Worm (Caenorhabditis elegans) whole organism, mixed stage, embryonic: ENCODE data around the gene swan-2.

Experiments
- M03D4.4 ChIP-seq: sonication (generic microtip); optimal IDR thresholded peaks from 2 replicates; lab custom pipeline; 2017; ENCODE audit warnings: mild to moderate bottlenecking, missing genetic modification characterization, missing compliant biosample characterization
- bed-3 ChIP-seq: fragments of 200-800 bp; sonication (Bioruptor generic); optimal IDR thresholded peaks from 3 replicates; lab custom pipeline; 2018; ENCODE audit warnings: mild to moderate bottlenecking, missing genetic modification characterization, moderate library complexity, missing compliant biosample characterization
- blmp-1 ChIP-seq: fragments of 150-350 bp; optimal IDR thresholded peaks from 2 replicates; lab custom pipeline; 2014; ENCODE audit warnings: missing biosample characterization, missing genetic modification characterization
- ceh-39 ChIP-seq: fragments of 150-350 bp; optimal IDR thresholded peaks from 2 replicates; lab custom pipeline; 2014; ENCODE audit warnings: missing biosample characterization, missing genetic modification characterization
- ceh-43 ChIP-seq: fragments of 200-800 bp; sonication (Bioruptor generic); optimal IDR thresholded peaks from 2 replicates; lab custom pipeline; 2018; ENCODE audit warnings: mild to moderate bottlenecking, missing genetic modification characterization, moderate library complexity, missing compliant biosample characterization
- ceh-83 ChIP-seq: fragments of 200-800 bp; sonication (Bioruptor generic); optimal IDR thresholded peaks from 2 replicates; lab custom pipeline; 2018; ENCODE audit warnings: mild to moderate bottlenecking, missing genetic modification characterization, missing compliant biosample characterization
- ces-1 ChIP-seq: fragments of 150-350 bp; optimal IDR thresholded peaks from 2 replicates; lab custom pipeline; 2014; ENCODE audit warnings: missing biosample characterization, missing genetic modification reagents, missing genetic modification characterization
- cnd-1 ChIP-seq: fragments of 200-800 bp; sonication (Bioruptor generic); optimal IDR thresholded peaks from 2 replicates; lab custom pipeline; 2018; ENCODE audit warnings: mild to moderate bottlenecking, missing genetic modification characterization, missing compliant biosample characterization
- drap-1 ChIP-seq: fragments of 200-800 bp; sonication (Bioruptor generic); optimal IDR thresholded peaks from 3 replicates; lab custom pipeline; 2018; ENCODE audit warnings: mild to moderate bottlenecking, missing genetic modification characterization, missing compliant biosample characterization
- elt-1 ChIP-seq: sonication (generic microtip); optimal IDR thresholded peaks from 2 replicates; lab custom pipeline; 2017; ENCODE audit warnings: missing genetic modification characterization, mild to moderate bottlenecking, missing compliant biosample characterization, antibody characterized with exemption, moderate library complexity, borderline replicate concordance; ENCODE audit not compliant: insufficient read depth
- elt-3 ChIP-seq: fragments of 150-350 bp; optimal IDR thresholded peaks from 2 replicates; lab custom pipeline; 2014; ENCODE audit warnings: missing biosample characterization, missing genetic modification characterization
- flh-1 ChIP-seq: fragments of 200-800 bp; sonication (Bioruptor generic); optimal IDR thresholded peaks from 2 replicates; lab custom pipeline; 2018; ENCODE audit warnings: mild to moderate bottlenecking, missing genetic modification characterization, moderate library complexity, missing compliant biosample characterization
- ham-2 ChIP-seq: fragments of 200-800 bp; sonication (Bioruptor generic); optimal IDR thresholded peaks from 2 replicates; lab custom pipeline; 2018; ENCODE audit warnings: mild to moderate bottlenecking, missing genetic modification characterization, missing compliant biosample characterization
- hlh-1 ChIP-seq: fragments of 150-350 bp; optimal IDR thresholded peaks from 2 replicates; lab custom pipeline; 2014; ENCODE audit warnings: missing biosample characterization, missing genetic modification reagents, missing genetic modification characterization
- lin-13 ChIP-seq: fragments of 150-350 bp; optimal IDR thresholded peaks from 2 replicates; lab custom pipeline; 2014; ENCODE audit warnings: missing biosample characterization, missing genetic modification characterization
- lin-32 ChIP-seq: fragments of 200-800 bp; sonication (Bioruptor generic); optimal IDR thresholded peaks from 2 replicates; lab custom pipeline; 2018; ENCODE audit warnings: mild to moderate bottlenecking, missing genetic modification characterization, missing compliant biosample characterization
- lsy-2 ChIP-seq: fragments of 150-350 bp; optimal IDR thresholded peaks from 2 replicates; lab custom pipeline; 2014; ENCODE audit warnings: missing biosample characterization, missing genetic modification characterization
- mab-5 ChIP-seq: fragments of 150-350 bp; optimal IDR thresholded peaks from 2 replicates; lab custom pipeline; 2014; ENCODE audit warnings: missing biosample characterization, missing genetic modification characterization
- mep-1 ChIP-seq: fragments of 150-350 bp; optimal IDR thresholded peaks from 2 replicates; lab custom pipeline; 2017; ENCODE audit warnings: missing biosample characterization, missing genetic modification reagents, missing genetic modification characterization, inconsistent platforms
- mls-2 ChIP-seq: sonication (generic microtip); optimal IDR thresholded peaks from 2 replicates; lab custom pipeline; 2016; ENCODE audit warnings: mild to moderate bottlenecking, missing genetic modification characterization, moderate library complexity, missing compliant biosample characterization
- nhr-12 ChIP-seq: fragments of 150-350 bp; optimal IDR thresholded peaks from 2 replicates; lab custom pipeline; 2014; ENCODE audit warnings: missing biosample characterization, missing genetic modification characterization
- nhr-2 ChIP-seq: fragments of 150-350 bp; optimal IDR thresholded peaks from 2 replicates; lab custom pipeline; 2014; ENCODE audit warnings: missing biosample characterization, missing genetic modification characterization
- nhr-237 ChIP-seq: fragments of 150-350 bp; optimal IDR thresholded peaks from 2 replicates; lab custom pipeline; 2014; ENCODE audit warnings: missing biosample characterization, missing genetic modification characterization
- nhr-28 ChIP-seq: fragments of 150-350 bp; optimal IDR thresholded peaks from 2 replicates; lab custom pipeline; 2014; ENCODE audit warnings: missing biosample characterization, missing genetic modification characterization
- nhr-76 ChIP-seq: sonication (generic microtip); optimal IDR thresholded peaks from 2 replicates; lab custom pipeline; 2017; ENCODE audit warnings: missing biosample characterization, missing genetic modification characterization
- pha-4 ChIP-seq: fragments of 150-350 bp; optimal IDR thresholded peaks from 2 replicates; lab custom pipeline; 2018; ENCODE audit warnings: missing biosample characterization, missing genetic modification reagents, missing genetic modification characterization
- sem-2 ChIP-seq: fragments of 200-800 bp; sonication (Bioruptor generic); optimal IDR thresholded peaks from 2 replicates; lab custom pipeline; 2018; ENCODE audit warnings: mild to moderate bottlenecking, missing genetic modification characterization, missing compliant biosample characterization
- snpc-4 ChIP-seq: fragments of 150-350 bp; optimal IDR thresholded peaks from 2 replicates; lab custom pipeline; 2014; ENCODE audit warnings: missing biosample characterization, missing genetic modification characterization
- sptf-1 ChIP-seq: sonication (generic microtip); optimal IDR thresholded peaks from 2 replicates; lab custom pipeline; 2017; ENCODE audit warnings: mild to moderate bottlenecking, missing genetic modification characterization, moderate library complexity, missing compliant biosample characterization
- tbx-8 ChIP-seq: fragments of 200-800 bp; sonication (Bioruptor generic); optimal IDR thresholded peaks from 2 replicates; lab custom pipeline; 2018; ENCODE audit warnings: mild to moderate bottlenecking, missing genetic modification characterization, moderate library complexity, missing compliant biosample characterization
- unc-120 ChIP-seq: sonication (generic microtip); optimal IDR thresholded peaks from 2 replicates; lab custom pipeline; 2017; ENCODE audit warnings: missing genetic modification characterization, missing compliant biosample characterization; ENCODE audit not compliant: poor library complexity, severe bottlenecking
- unc-39 ChIP-seq: fragments of 150-350 bp; optimal IDR thresholded peaks from 2 replicates; lab custom pipeline; 2014; ENCODE audit warnings: missing biosample characterization, missing genetic modification characterization
- unc-62 ChIP-seq: fragments of 150-350 bp; optimal IDR thresholded peaks from 2 replicates; lab custom pipeline; 2014; ENCODE audit warnings: missing biosample characterization, missing genetic modification reagents, missing genetic modification characterization
- zip-8 ChIP-seq: fragments of 150-350 bp; optimal IDR thresholded peaks from 2 replicates; lab custom pipeline; 2014; ENCODE audit warnings: missing biosample characterization, missing genetic modification characterization
- ztf-11 ChIP-seq: fragments of 150-350 bp; optimal IDR thresholded peaks from 2 replicates; lab custom pipeline; 2014; ENCODE audit warnings: missing biosample characterization, missing genetic modification characterization

The swan-2 gene

DNA sequence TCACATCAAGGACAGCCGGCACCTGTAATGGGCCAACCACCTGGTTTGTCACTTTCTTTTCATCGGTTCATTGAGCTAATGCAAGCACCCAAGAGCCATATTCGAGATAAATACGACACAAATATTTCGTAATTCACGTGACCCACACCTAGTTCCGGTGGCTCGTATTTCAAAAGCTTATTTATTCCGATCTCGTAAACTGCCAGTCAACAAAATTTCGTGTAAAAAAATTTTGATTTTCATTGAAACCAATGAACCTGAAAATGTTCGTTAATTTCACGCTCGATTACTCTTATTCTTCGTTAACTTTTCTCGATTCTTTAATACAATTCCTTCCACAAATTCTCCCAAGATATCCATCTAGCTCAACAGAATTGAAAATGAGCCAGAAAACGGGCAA, 14.0 kb downstream of the swan-2 start:
- TF ChIP-seq pha-4 (tag; lab: Kevin White, UChicago) (no peak), nhr-2 (no peak), elt-1 (tag; lab: Kevin White, UChicago) (no peak), unc-62 (GFP tag; lab: Kevin White, UChicago) (no peak), zip-8 (tag; lab: Kevin White, UChicago) (no peak), ceh-39 (no peak), ham-2 (GFP tag; lab: Kevin White, UChicago) (no peak), nhr-237 (no peak)

DNA sequence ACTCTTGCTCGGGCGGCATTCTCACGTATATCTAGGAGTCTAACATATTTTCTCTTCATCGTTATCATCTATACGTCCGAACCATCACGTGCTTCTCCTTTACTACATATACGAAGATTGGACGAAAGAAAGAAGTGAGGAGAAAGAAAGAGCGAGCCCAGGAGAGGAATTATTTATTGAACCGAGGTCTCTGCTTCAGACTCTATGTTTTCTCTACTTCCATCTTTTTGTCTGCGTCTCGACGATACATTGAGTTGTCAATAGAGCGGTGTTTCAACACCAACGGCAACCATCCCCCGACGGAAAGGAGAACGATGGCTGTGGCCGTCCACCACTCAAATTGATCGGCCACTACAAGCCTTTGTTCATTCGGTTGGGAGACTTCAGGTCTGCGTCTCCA, 14.7 kb downstream of the swan-2 start:
- no peak for TF ChIP-seq nhr-28 (tag; lab: Kevin White, UChicago)
- no peak for TF ChIP-seq nhr-12 (tag; lab: Kevin White, UChicago)
- no peak for TF ChIP-seq bed-3
- TF ChIP-seq sptf-1 (tag; lab: Kevin White, UChicago) = peak; percentile 38
- no peak for TF ChIP-seq ham-2 (GFP tag; lab: Kevin White, UChicago)
- no peak for TF ChIP-seq mab-5
- TF ChIP-seq sem-2 = no peak
- no peak for TF ChIP-seq ztf-11 (tag; lab: Kevin White, UChicago)
- no peak for TF ChIP-seq zip-8 (tag; lab: Kevin White, UChicago)
- TF ChIP-seq unc-62 (GFP tag; lab: Kevin White, UChicago) = peak; percentile 94
- TF ChIP-seq M03D4.4 (tag; lab: Kevin White, UChicago) = no peak
- peak; percentile 36 for TF ChIP-seq ceh-39
- TF ChIP-seq drap-1 (GFP tag; lab: Kevin White, UChicago) = peak; percentile 43
- TF ChIP-seq elt-3 = no peak
- TF ChIP-seq ceh-83 (GFP tag; lab: Kevin White, UChicago) = no peak
- no peak for TF ChIP-seq snpc-4 (tag; lab: Kevin White, UChicago)
- peak; percentile 75 for TF ChIP-seq lsy-2 (tag; lab: Kevin White, UChicago)
- no peak for TF ChIP-seq tbx-8 (GFP tag; lab: Kevin White, UChicago)
- peak; percentile 81 for TF ChIP-seq mep-1 (tag; lab: Kevin White, UChicago)
- no peak for TF ChIP-seq unc-39 (tag; lab: Kevin White, UChicago)
- peak; percentile 91 for TF ChIP-seq unc-120 (tag; lab: Kevin White, UChicago)
- TF ChIP-seq lin-13 (tag; lab: Kevin White, UChicago) = peak; percentile 78
- TF ChIP-seq pha-4 (tag; lab: Kevin White, UChicago) = peak; percentile 97
- TF ChIP-seq mls-2 (tag; lab: Kevin White, UChicago) = peak; percentile 85
- peak; percentile 59 for TF ChIP-seq ces-1
- no peak for TF ChIP-seq lin-32 (GFP tag; lab: Kevin White, UChicago)
- TF ChIP-seq nhr-237 = peak; percentile 82
- TF ChIP-seq nhr-76 (tag; lab: Kevin White, UChicago) = no peak
- TF ChIP-seq flh-1 = no peak
- TF ChIP-seq blmp-1 (tag; lab: Kevin White, UChicago) = no peak
- TF ChIP-seq cnd-1 = peak; percentile 9
- TF ChIP-seq hlh-1 (tag; lab: Kevin White, UChicago) = peak; percentile 47
- peak; percentile 93 for TF ChIP-seq nhr-2
- TF ChIP-seq ceh-43 (GFP tag; lab: Kevin White, UChicago) = peak; percentile 24
- no peak for TF ChIP-seq elt-1 (tag; lab: Kevin White, UChicago)
- TF ChIP-seq, all 35 proteins: peak for 16

DNA sequence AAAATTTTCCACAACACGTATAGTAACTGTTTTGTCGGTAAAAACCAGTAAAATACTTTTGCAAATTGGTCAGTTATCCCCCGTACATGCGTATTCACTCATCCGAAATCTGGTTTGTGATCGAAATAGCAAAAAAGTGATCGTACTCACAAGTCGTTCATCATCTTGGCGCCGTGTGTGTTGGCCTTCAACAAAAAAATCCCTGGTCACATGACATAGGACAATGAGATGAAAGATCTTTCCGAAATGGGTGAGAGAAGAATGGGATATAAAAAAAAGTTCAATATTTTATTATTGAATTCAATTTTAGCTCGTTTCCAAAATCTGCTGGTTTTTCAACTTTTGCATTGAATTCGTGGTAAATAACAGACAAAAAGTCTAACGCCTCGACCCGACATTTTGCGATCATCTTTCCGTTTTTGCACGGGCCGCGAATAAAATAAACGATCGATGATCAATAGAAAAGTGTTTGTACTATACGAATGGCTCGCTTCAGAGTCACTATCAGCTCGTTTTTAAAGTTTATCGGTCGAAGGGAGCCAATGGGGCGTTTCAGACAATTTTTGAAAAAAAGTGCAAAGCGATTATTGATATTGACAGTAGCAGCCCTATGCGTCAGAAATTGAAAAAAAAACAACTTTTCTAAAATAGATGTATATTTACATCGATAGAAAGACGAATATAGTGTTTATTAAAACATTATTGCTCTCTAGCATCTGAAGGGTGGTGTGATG, 16.0 kb downstream of the swan-2 start:
- TF ChIP-seq blmp-1 (tag; lab: Kevin White, UChicago) = no peak
